Worm (Caenorhabditis elegans) whole organism, mixed stage, embryonic: ENCODE measurements around the gene fkh-4.
"Not testable (repeated sequence)": the region's sequence is repeated elsewhere in the genome, so short reads cannot be mapped to it uniquely, and the experiment has no call there.

Experiments
- ceh-43 ChIP-seq: fragments of 200-800 bp; sonication (Bioruptor generic); optimal IDR thresholded peaks from 2 replicates; lab custom pipeline; 2018; ENCODE audit warnings: mild to moderate bottlenecking, missing genetic modification characterization, moderate library complexity, missing compliant biosample characterization
- elt-3 ChIP-seq: fragments of 150-350 bp; optimal IDR thresholded peaks from 2 replicates; lab custom pipeline; 2014; ENCODE audit warnings: missing biosample characterization, missing genetic modification characterization
- lsy-2 ChIP-seq: fragments of 150-350 bp; optimal IDR thresholded peaks from 2 replicates; lab custom pipeline; 2014; ENCODE audit warnings: missing biosample characterization, missing genetic modification characterization
- mab-5 ChIP-seq: fragments of 150-350 bp; optimal IDR thresholded peaks from 2 replicates; lab custom pipeline; 2014; ENCODE audit warnings: missing biosample characterization, missing genetic modification characterization
- unc-62 ChIP-seq: fragments of 150-350 bp; optimal IDR thresholded peaks from 2 replicates; lab custom pipeline; 2014; ENCODE audit warnings: missing biosample characterization, missing genetic modification reagents, missing genetic modification characterization

DNA sequence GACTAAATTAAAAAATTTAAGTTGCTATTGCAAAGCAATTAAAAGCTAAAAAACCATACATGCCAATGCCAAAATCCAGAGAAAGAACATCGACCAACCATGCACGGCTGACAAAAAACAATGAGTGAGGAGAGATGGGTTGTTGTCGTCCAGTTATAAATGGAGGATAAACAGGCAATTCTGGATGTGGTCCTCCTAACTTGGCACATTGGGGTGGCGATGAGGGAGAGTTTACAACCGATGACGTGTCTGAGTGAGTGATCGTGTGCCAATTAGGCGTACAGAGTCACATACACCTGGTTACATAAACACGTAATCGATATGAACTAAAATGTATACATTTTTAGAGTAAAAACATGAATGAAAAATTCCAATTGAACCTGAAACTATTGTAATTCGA is 2.7 kb upstream of the fkh-4 start, which contains the start of gene C29F7.10:
- TF ChIP-seq elt-3 (tag; lab: Kevin White, UChicago); unc-62; lsy-2 (tag; lab: Kevin White, UChicago); ceh-43; mab-5 (tag; lab: Kevin White, UChicago): not testable (repeated sequence)
